Fruit fly (Drosophila melanogaster) whole organism, wandering third instar larva: ENCODE data around the gene Dhrs4.

ENCODE experiments used
- Abd-B ChIP-seq: fragments of >200 bp; optimal IDR thresholded peaks from 2 replicates; lab custom pipeline; 2017; ENCODE audit warnings: missing biosample characterization, missing genetic modification characterization
- CG32264 ChIP-seq: fragments of 200-800 bp; sonication (Bioruptor generic); optimal IDR thresholded peaks from 2 replicates; lab custom pipeline; 2016; ENCODE audit warnings: missing biosample characterization, missing genetic modification characterization
- CG9705 ChIP-seq: fragments of 200-800 bp; sonication (Bioruptor generic); optimal IDR thresholded peaks from 2 replicates; lab custom pipeline; 2018; ENCODE audit warnings: missing biosample characterization, mild to moderate bottlenecking, missing genetic modification characterization
- CrebA ChIP-seq: fragments of 200-800 bp; sonication (Bioruptor generic); optimal IDR thresholded peaks from 2 replicates; lab custom pipeline; 2016; ENCODE audit warnings: missing biosample characterization, mild to moderate bottlenecking, missing genetic modification characterization, borderline replicate concordance
- Dfd ChIP-seq: fragments of >200 bp; optimal IDR thresholded peaks from 2 replicates; lab custom pipeline; 2017; ENCODE audit warnings: missing biosample characterization, missing genetic modification characterization
- Dif ChIP-seq: fragments of 200-275, 200-300 bp; sonication (Bioruptor generic); optimal IDR thresholded peaks from 2 replicates; lab custom pipeline; 2018; ENCODE audit warnings: missing biosample characterization, missing genetic modification characterization; ENCODE audit not compliant: partially characterized antibody
- GATAd ChIP-seq: sonication (Bioruptor generic); optimal IDR thresholded peaks from 2 replicates; lab custom pipeline; 2016; ENCODE audit warnings: missing biosample characterization, missing genetic modification characterization
- HLH106 ChIP-seq: fragments of 200-800 bp; optimal IDR thresholded peaks from 3 replicates; lab custom pipeline; 2019; ENCODE audit warnings: missing biosample characterization, mild to moderate bottlenecking, missing genetic modification characterization, moderate library complexity
- Hnf4 ChIP-seq: fragments of 200-800 bp; sonication (Bioruptor generic); optimal IDR thresholded peaks from 2 replicates; lab custom pipeline; 2016; ENCODE audit warnings: missing biosample characterization, mild to moderate bottlenecking, missing genetic modification characterization
- Hr78 ChIP-seq: fragments of >200 bp; optimal IDR thresholded peaks from 2 replicates; lab custom pipeline; 2017; ENCODE audit warnings: missing biosample characterization, missing genetic modification characterization
- Hr83 ChIP-seq: fragments of 200-300 bp; sonication (Bioruptor generic); optimal IDR thresholded peaks from 2 replicates; lab custom pipeline; 2016; ENCODE audit warnings: missing biosample characterization, mild to moderate bottlenecking, missing genetic modification characterization, moderate library complexity; ENCODE audit not compliant: poor library complexity, severe bottlenecking
- Jra ChIP-seq: sonication (Bioruptor generic); optimal IDR thresholded peaks from 2 replicates; lab custom pipeline; 2016; ENCODE audit warnings: missing biosample characterization, missing genetic modification characterization
- Mio ChIP-seq: sonication (Bioruptor generic); optimal IDR thresholded peaks from 2 replicates; lab custom pipeline; 2016; ENCODE audit warnings: missing biosample characterization, missing genetic modification characterization
- Myc ChIP-seq: fragments of >200 bp; optimal IDR thresholded peaks from 2 replicates; lab custom pipeline; 2017
- N ChIP-seq: fragments of >200 bp; optimal IDR thresholded peaks from 2 replicates; lab custom pipeline; 2018; ENCODE audit warnings: missing biosample characterization, missing external identifiers, missing genetic modification characterization
- OdsH ChIP-seq: fragments of 200-800 bp; sonication (Bioruptor generic); optimal IDR thresholded peaks from 2 replicates; lab custom pipeline; 2016; ENCODE audit warnings: missing biosample characterization, mild to moderate bottlenecking, missing genetic modification characterization
- Rel ChIP-seq, 2 experiments: fragments of 200-800 bp; sonication (Bioruptor generic) in 1 of 2; optimal IDR thresholded peaks; 2 replicates in 1 of 2; 3 replicates in 1 of 2; lab custom pipeline; 2016 to 2019; ENCODE audit warnings: mild to moderate bottlenecking in 2 of 2, missing biosample characterization in 2 of 2, missing genetic modification characterization in 2 of 2, moderate library complexity in 1 of 2
- Sp1 ChIP-seq: fragments of 200-800 bp; sonication (Bioruptor generic); optimal IDR thresholded peaks from 3 replicates; lab custom pipeline; 2019; ENCODE audit warnings: missing biosample characterization, mild to moderate bottlenecking, missing genetic modification characterization, moderate library complexity
- Vsx2 ChIP-seq: fragments of 200-300, 225-300 bp; sonication (Bioruptor generic); optimal IDR thresholded peaks from 2 replicates; lab custom pipeline; 2018; ENCODE audit warnings: missing biosample characterization, missing genetic modification characterization; ENCODE audit not compliant: partially characterized antibody
- br ChIP-seq: fragments of 200-800 bp; sonication (Bioruptor generic); optimal IDR thresholded peaks from 2 replicates; lab custom pipeline; 2016; ENCODE audit warnings: missing biosample characterization, missing genetic modification characterization
- brk ChIP-seq: fragments of 200-800 bp; sonication (Bioruptor generic); optimal IDR thresholded peaks from 2 replicates; lab custom pipeline; 2016; ENCODE audit warnings: missing biosample characterization, mild to moderate bottlenecking, missing genetic modification characterization
- dl ChIP-seq, 2 experiments: fragments of 175-275, 200-275 bp in 1 of 2; fragments of 200-275 bp in 1 of 2; sonication (Bioruptor generic); optimal IDR thresholded peaks; lab custom pipeline; 2018; ENCODE audit warnings: mild to moderate bottlenecking in 2 of 2, missing biosample characterization in 2 of 2, missing genetic modification characterization in 2 of 2, moderate library complexity in 2 of 2; ENCODE audit not compliant: partially characterized antibody in 2 of 2, insufficient read depth in 1 of 2
- dmrt93B ChIP-seq: fragments of 200-800 bp; sonication (Bioruptor generic); optimal IDR thresholded peaks from 2 replicates; lab custom pipeline; 2018; ENCODE audit warnings: missing biosample characterization, mild to moderate bottlenecking, missing genetic modification characterization
- dsf ChIP-seq: sonication (Bioruptor generic); optimal IDR thresholded peaks from 2 replicates; lab custom pipeline; 2016; ENCODE audit warnings: missing biosample characterization, missing genetic modification characterization, borderline replicate concordance
- ey ChIP-seq: fragments of 200-800 bp; sonication (Bioruptor generic); optimal IDR thresholded peaks from 2 replicates; lab custom pipeline; 2016; ENCODE audit warnings: missing biosample characterization, missing genetic modification characterization
- foxo ChIP-seq, 2 experiments: fragments of 200-800 bp; sonication (Bioruptor generic); optimal IDR thresholded peaks; 2 replicates in 1 of 2; 3 replicates in 1 of 2; lab custom pipeline; 2016 to 2017; ENCODE audit warnings: missing biosample characterization in 2 of 2, missing genetic modification characterization in 2 of 2
- fru ChIP-seq: fragments of 200-800 bp; sonication (Bioruptor generic); optimal IDR thresholded peaks from 3 replicates; lab custom pipeline; 2016; ENCODE audit warnings: missing biosample characterization, mild to moderate bottlenecking, missing genetic modification characterization
- h ChIP-seq: fragments of 200-800 bp; sonication (Bioruptor generic); optimal IDR thresholded peaks from 3 replicates; lab custom pipeline; 2016; ENCODE audit warnings: missing biosample characterization, mild to moderate bottlenecking, missing genetic modification characterization
- jim ChIP-seq: fragments of 175-275, 200-325 bp; sonication (Bioruptor generic); optimal IDR thresholded peaks from 2 replicates; lab custom pipeline; 2016; ENCODE audit warnings: missing biosample characterization, mild to moderate bottlenecking, missing genetic modification characterization
- lola ChIP-seq: fragments of >200 bp; optimal IDR thresholded peaks from 2 replicates; lab custom pipeline; 2017; ENCODE audit warnings: missing biosample characterization, missing genetic modification characterization
- pan ChIP-seq: fragments of >200 bp; optimal IDR thresholded peaks from 2 replicates; lab custom pipeline; 2017
- psq ChIP-seq: fragments of 200-800 bp; sonication (Bioruptor generic); optimal IDR thresholded peaks from 3 replicates; lab custom pipeline; 2017; ENCODE audit warnings: missing biosample characterization, mild to moderate bottlenecking, missing genetic modification characterization, moderate library complexity
- rgr ChIP-seq: fragments of 200-800 bp; sonication (Bioruptor generic); optimal IDR thresholded peaks from 3 replicates; lab custom pipeline; 2016; ENCODE audit warnings: missing biosample characterization, mild to moderate bottlenecking, missing genetic modification characterization
- sage ChIP-seq: fragments of 200-800 bp; sonication (Bioruptor generic); optimal IDR thresholded peaks from 2 replicates; lab custom pipeline; 2016; ENCODE audit warnings: missing biosample characterization, mild to moderate bottlenecking, missing genetic modification characterization
- sv ChIP-seq: fragments of 200-800 bp; sonication (Bioruptor generic); optimal IDR thresholded peaks from 3 replicates; lab custom pipeline; 2016; ENCODE audit warnings: missing biosample characterization, missing genetic modification characterization
- tai ChIP-seq: sonication (Bioruptor generic); optimal IDR thresholded peaks from 2 replicates; lab custom pipeline; 2016; ENCODE audit warnings: missing biosample characterization, missing genetic modification characterization
- usp ChIP-seq: fragments of >200 bp; optimal IDR thresholded peaks from 2 replicates; lab custom pipeline; 2017; ENCODE audit warnings: missing biosample characterization, missing genetic modification characterization
- woc ChIP-seq: sonication (Bioruptor generic); optimal IDR thresholded peaks from 2 replicates; lab custom pipeline; 2016; ENCODE audit warnings: missing biosample characterization, mild to moderate bottlenecking, missing genetic modification characterization

The Dhrs4 gene

DNA sequence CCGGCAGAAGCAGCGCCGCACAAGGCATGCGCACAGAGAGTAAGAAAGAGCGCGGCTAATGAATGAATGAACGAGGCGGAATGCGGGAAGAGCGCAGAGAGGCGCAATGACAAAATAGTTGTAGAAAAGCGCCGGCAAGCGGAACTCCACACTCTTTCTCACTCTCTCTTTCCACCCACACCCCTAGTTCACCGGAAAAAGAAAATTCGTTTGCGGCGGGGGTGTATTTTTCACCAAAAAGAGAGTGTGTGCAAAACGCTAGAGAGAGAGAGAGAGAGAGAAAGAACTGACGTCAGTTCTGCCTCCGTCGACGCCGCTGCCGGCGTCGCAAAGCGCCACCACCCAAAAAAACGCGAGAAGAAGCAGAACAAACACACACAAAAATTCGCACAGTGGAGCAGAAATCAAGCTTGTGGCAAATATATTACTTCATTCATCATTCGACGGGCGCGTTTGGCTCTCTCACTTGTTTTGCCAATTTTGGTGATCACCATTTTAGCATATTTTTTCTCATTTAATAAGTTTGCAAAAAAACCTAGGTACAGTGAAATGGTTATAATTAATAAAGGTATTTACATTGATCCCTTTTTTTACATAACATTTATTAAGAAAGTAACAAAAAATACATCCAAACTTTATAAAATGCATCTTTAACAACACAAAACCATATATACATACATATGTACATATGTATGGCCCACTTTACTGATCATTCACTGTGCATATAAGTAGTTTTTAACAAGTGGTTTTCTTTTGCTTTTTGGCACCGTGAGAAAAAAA, 43.6 kb upstream of the Dhrs4 start:
- TF ChIP-seq psq (peak; percentile 52), Abd-B (GFP tag; lab: Kevin White, UChicago) (no peak), brk (GFP tag; lab: Kevin White, UChicago) (no peak), HLH106 (peak; percentile 16), Jra (no peak), sage (GFP tag; lab: Kevin White, UChicago) (no peak), Rel (GFP tag; optimal IDR thresholded peaks at IDR 0.05; lab: Kevin White, UChicago) (no peak), Rel (tag; optimal IDR thresholded peaks at IDR 0.05; lab: Kevin White, UChicago) (no peak), Mio (GFP tag; lab: Kevin White, UChicago) (no peak), dsf (GFP tag; lab: Kevin White, UChicago) (no peak), br (peak; percentile 16), Hr83 (GFP tag; lab: Kevin White, UChicago) (no peak), h (GFP tag; lab: Kevin White, UChicago) (peak; percentile 22), CrebA (GFP tag; lab: Kevin White, UChicago) (no peak), CG9705 (no peak), Sp1 (no peak), ey (GFP tag; lab: Kevin White, UChicago) (peak; percentile 17), foxo (GFP tag; optimal IDR thresholded peaks at IDR 0.05; lab: Kevin White, UChicago) (peak in 1 of 2 experiments; percentile 42), dmrt93B (GFP tag; lab: Kevin White, UChicago) (no peak), GATAd (no peak), sv (peak; percentile 47), Vsx2 (GFP tag; lab: Kevin White, UChicago) (peak; percentile 88), CG32264 (GFP tag; lab: Kevin White, UChicago) (no peak), woc (GFP tag; lab: Kevin White, UChicago) (peak; percentile 24), Hr78 (no peak), dl (GFP tag; optimal IDR thresholded peaks at IDR 0.05; lab: Kevin White, UChicago; ENCODE audit: insufficient read depth in 1 of 2, partially characterized antibody in 2 of 2) (peak in 1 of 2 experiments; percentile 22), jim (GFP tag; lab: Kevin White, UChicago) (no peak), Hnf4 (peak; percentile 19), usp (GFP tag; lab: Kevin White, UChicago) (no peak), pan (lab: Kevin White, UChicago) (no peak), Myc (lab: Kevin White, UChicago) (no peak), tai (GFP tag; lab: Kevin White, UChicago) (peak; percentile 13), OdsH (GFP tag; lab: Kevin White, UChicago) (peak; percentile 24), Dif (GFP tag; lab: Kevin White, UChicago) (peak; percentile 91), Dfd (GFP tag; lab: Kevin White, UChicago) (no peak), rgr (GFP tag; lab: Kevin White, UChicago) (peak; percentile 50), N (GFP tag; lab: Kevin White, UChicago) (no peak), fru (GFP tag; lab: Kevin White, UChicago) (peak; percentile 27)
- TF ChIP-seq, all 38 proteins: peak for 16

DNA sequence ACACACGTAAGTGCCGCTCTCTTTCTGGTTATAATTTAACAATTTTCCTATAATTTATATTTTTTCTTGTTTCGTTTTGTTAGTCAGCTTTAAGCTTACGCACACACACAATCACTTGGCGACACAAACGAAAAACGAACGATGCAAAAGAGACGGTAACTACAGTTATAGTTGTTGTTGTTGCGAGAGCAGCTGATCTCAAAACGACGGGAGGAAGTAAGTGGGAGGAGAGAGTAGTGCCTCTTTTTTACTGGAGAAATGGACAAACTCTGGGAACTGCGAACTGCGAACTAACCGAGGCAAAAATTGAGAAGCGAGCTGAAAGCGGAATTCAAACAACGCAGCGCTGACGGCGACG, 43.0 kb upstream of the Dhrs4 start:
- TF ChIP-seq h (GFP tag; lab: Kevin White, UChicago), result no peak
- TF ChIP-seq woc (GFP tag; lab: Kevin White, UChicago), result no peak
- no peak for TF ChIP-seq Vsx2 (GFP tag; lab: Kevin White, UChicago)
- TF ChIP-seq usp (GFP tag; lab: Kevin White, UChicago), result no peak
- no peak for TF ChIP-seq Abd-B (GFP tag; lab: Kevin White, UChicago)
- TF ChIP-seq lola, result no peak
- no peak for TF ChIP-seq ey (GFP tag; lab: Kevin White, UChicago)
- no peak for TF ChIP-seq Dif (GFP tag; lab: Kevin White, UChicago)
- no peak for TF ChIP-seq CG32264 (GFP tag; lab: Kevin White, UChicago)
- TF ChIP-seq Sp1, result no peak
- peak in 1 of 2 experiments; percentile 48 for TF ChIP-seq dl (GFP tag; optimal IDR thresholded peaks at IDR 0.05; lab: Kevin White, UChicago; ENCODE audit: insufficient read depth in 1 of 2, partially characterized antibody in 2 of 2)
- no peak for TF ChIP-seq Dfd (GFP tag; lab: Kevin White, UChicago)
- TF ChIP-seq Hr83 (GFP tag; lab: Kevin White, UChicago), result peak; percentile 50
- peak; percentile 49 for TF ChIP-seq CrebA (GFP tag; lab: Kevin White, UChicago)
- TF ChIP-seq brk (GFP tag; lab: Kevin White, UChicago), result no peak
- no peak for TF ChIP-seq OdsH (GFP tag; lab: Kevin White, UChicago)
- peak; percentile 45 for TF ChIP-seq Hnf4
- TF ChIP-seq fru (GFP tag; lab: Kevin White, UChicago), result no peak
- TF ChIP-seq pan (lab: Kevin White, UChicago), result no peak
- TF ChIP-seq tai (GFP tag; lab: Kevin White, UChicago), result no peak
- TF ChIP-seq jim (GFP tag; lab: Kevin White, UChicago), result no peak
- no peak for TF ChIP-seq br
- TF ChIP-seq N (GFP tag; lab: Kevin White, UChicago), result no peak
- TF ChIP-seq dsf (GFP tag; lab: Kevin White, UChicago), result no peak
- no peak for TF ChIP-seq rgr (GFP tag; lab: Kevin White, UChicago)
- TF ChIP-seq dmrt93B (GFP tag; lab: Kevin White, UChicago), result no peak
- TF ChIP-seq HLH106, result no peak
- TF ChIP-seq CG9705, result no peak
- peak; percentile 85 for TF ChIP-seq psq
- no peak for TF ChIP-seq Myc (lab: Kevin White, UChicago)
- TF ChIP-seq Rel (GFP tag; optimal IDR thresholded peaks at IDR 0.05; lab: Kevin White, UChicago), result no peak
- TF ChIP-seq Rel (tag; optimal IDR thresholded peaks at IDR 0.05; lab: Kevin White, UChicago), result peak; percentile 19
- TF ChIP-seq sv, result no peak
- TF ChIP-seq GATAd, result no peak
- TF ChIP-seq sage (GFP tag; lab: Kevin White, UChicago), result peak; percentile 41
- TF ChIP-seq Hr78, result no peak
- no peak for TF ChIP-seq foxo (GFP tag; optimal IDR thresholded peaks at IDR 0.05; lab: Kevin White, UChicago)
- no peak for TF ChIP-seq Mio (GFP tag; lab: Kevin White, UChicago)
- TF ChIP-seq Jra, result no peak
